Worm (Caenorhabditis elegans) whole organism, early embryonic: ENCODE results near the gene C14B9.3.

Experiments used
- ama-1 ChIP-seq: fragments of 150-350 bp; optimal IDR thresholded peaks from 2 replicates; lab custom pipeline; 2014
- ceh-36 ChIP-seq: sonication (generic microtip); optimal IDR thresholded peaks from 2 replicates; lab custom pipeline; 2016; ENCODE audit warnings: missing genetic modification characterization, inconsistent platforms, missing compliant biosample characterization
- flt-1 ChIP-seq: fragments of 200-800 bp; sonication (Bioruptor generic); IDR thresholded peaks from 2 replicates; pipeline ENCODE4 v1.3.6; 2022; ENCODE audit warnings: missing genetic modification characterization, missing compliant biosample characterization
- scrt-1 ChIP-seq: fragments of 200-800 bp; sonication (Bioruptor generic); IDR thresholded peaks from 2 replicates; pipeline ENCODE4 v1.3.6; 2022; ENCODE audit warnings: missing genetic modification characterization, missing compliant biosample characterization
- tra-4 ChIP-seq: sonication (generic microtip); optimal IDR thresholded peaks from 2 replicates; lab custom pipeline; 2017; ENCODE audit warnings: missing genetic modification characterization, missing compliant biosample characterization

DNA sequence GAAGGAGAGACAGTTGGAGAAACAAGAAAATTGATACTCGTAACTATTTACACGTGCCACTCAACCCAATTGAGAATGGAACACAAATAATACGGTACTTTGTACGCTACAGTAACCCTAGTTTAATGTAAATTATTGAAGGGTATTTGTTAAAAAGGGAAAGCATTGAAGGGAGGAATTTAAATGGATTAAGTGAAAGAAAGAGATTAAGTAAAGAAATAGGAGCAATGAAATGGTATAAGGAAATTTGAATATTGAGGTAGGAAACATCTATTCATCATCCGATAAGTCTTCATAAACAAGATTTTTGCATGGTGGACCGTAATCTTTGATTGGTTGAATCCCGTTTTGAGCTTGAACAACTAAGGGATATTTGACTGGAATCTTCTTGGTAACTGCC lies 2.8 kb downstream of the C14B9.3 start:
- TF ChIP-seq ama-1 (lab: Kevin White, UChicago) (no peak), tra-4 (no peak), ceh-36 (tag; lab: Kevin White, UChicago) (no peak), scrt-1 (GFP tag; lab: Robert Waterston, UW) (no peak), flt-1 (GFP tag; lab: Robert Waterston, UW) (no peak)
